Worm (Caenorhabditis elegans) whole organism, mixed stage, embryonic: Measurements from ENCODE around the gene F54C9.11.

ENCODE experiments used
- ces-1 ChIP-seq: fragments of 150-350 bp; optimal IDR thresholded peaks from 2 replicates; lab custom pipeline; 2014; ENCODE audit warnings: missing biosample characterization, missing genetic modification reagents, missing genetic modification characterization
- hlh-1 ChIP-seq: fragments of 150-350 bp; optimal IDR thresholded peaks from 2 replicates; lab custom pipeline; 2014; ENCODE audit warnings: missing biosample characterization, missing genetic modification reagents, missing genetic modification characterization
- lin-13 ChIP-seq: fragments of 150-350 bp; optimal IDR thresholded peaks from 2 replicates; lab custom pipeline; 2014; ENCODE audit warnings: missing biosample characterization, missing genetic modification characterization
- mab-5 ChIP-seq: fragments of 150-350 bp; optimal IDR thresholded peaks from 2 replicates; lab custom pipeline; 2014; ENCODE audit warnings: missing biosample characterization, missing genetic modification characterization
- snpc-4 ChIP-seq: fragments of 150-350 bp; optimal IDR thresholded peaks from 2 replicates; lab custom pipeline; 2014; ENCODE audit warnings: missing biosample characterization, missing genetic modification characterization
- unc-39 ChIP-seq: fragments of 150-350 bp; optimal IDR thresholded peaks from 2 replicates; lab custom pipeline; 2014; ENCODE audit warnings: missing biosample characterization, missing genetic modification characterization

DNA sequence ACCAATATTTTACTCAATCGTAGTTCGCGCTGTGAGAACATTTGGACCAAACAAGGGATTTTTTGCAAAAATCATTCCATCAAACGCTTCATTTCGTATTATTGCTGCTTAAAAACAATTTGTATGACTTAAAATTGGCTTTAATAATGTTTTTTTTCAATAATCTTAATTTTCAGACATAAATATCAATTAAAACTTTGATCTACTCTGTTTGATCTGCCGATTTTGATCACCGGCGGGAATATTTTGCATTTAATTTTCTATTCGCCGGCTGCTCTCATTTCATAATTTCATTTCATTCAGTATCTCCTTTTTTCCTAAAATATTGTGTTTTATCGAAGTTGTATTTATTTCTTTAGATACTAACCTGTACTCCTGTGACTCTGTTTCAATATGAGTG is 9.7 kb downstream of the F54C9.11 start, which contains the start of gene puf-5:
- TF ChIP-seq ces-1 (GFP tag; lab: Kevin White, UChicago) (no peak), unc-39 (tag; lab: Kevin White, UChicago) (no peak), lin-13 (tag; lab: Kevin White, UChicago) (no peak), hlh-1 (tag; lab: Kevin White, UChicago) (no peak), mab-5 (tag; lab: Kevin White, UChicago) (no peak), snpc-4 (tag; lab: Kevin White, UChicago) (no peak)
